Fruit fly (Drosophila melanogaster) S2 (cell line): Measurements from ENCODE around the gene Pbp95.

Experiments
- CG8478 ChIP-seq: fragments of >200 bp; optimal IDR thresholded peaks from 2 replicates; lab custom pipeline; 2018
- CTCF ChIP-seq, 2 experiments: fragments of >200 bp; optimal IDR thresholded peaks; 2 replicates each; lab custom pipeline; 2018

DNA sequence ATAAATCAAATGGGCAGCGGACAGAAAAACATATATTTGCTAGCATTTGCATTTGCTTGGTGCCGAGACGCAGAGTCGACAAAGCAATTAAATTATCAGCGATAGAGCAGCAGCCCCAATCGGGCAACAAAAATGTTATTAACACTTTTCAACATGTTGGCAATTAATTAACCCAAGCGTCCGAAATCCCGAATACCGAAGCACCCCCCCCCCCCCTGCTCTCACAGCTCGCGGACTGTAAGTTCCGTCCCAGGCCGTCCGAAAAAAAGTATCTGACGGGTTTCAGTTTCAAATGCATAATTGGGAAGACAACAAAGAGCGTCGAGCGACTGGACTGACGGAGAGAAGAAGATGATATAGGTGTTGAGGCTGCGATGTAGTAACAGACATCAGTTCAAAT lies 23.3 kb upstream of the Pbp95 start:
- TF ChIP-seq CTCF (optimal IDR thresholded peaks at IDR 0.05; lab: Kevin White, UChicago) (no peak), CG8478 (lab: Kevin White, UChicago) (no peak)
